Worm (Caenorhabditis elegans): ENCODE data around the gene str-92.

The str-92 gene

ce11 chrV:17676553-17676952 is at the start of gene str-92:
Gene str-92, minus strand, starts transcription at chrV:17676653.
- no peak for TF ChIP-seq elt-1 (tag; optimal IDR thresholded peaks at IDR 0.05)
- TF ChIP-seq unc-62 (GFP tag; optimal IDR thresholded peaks at IDR 0.05) = no peak
- no peak for TF ChIP-seq nhr-12 (tag; optimal IDR thresholded peaks at IDR 0.05)
- no peak for TF ChIP-seq nhr-67 (tag; optimal IDR thresholded peaks at IDR 0.05)
- no peak for TF ChIP-seq R02D3.7 (tag; optimal IDR thresholded peaks at IDR 0.05)
- TF ChIP-seq fkh-10 (GFP tag; optimal IDR thresholded peaks at IDR 0.05) = no peak
- TF ChIP-seq fos-1 (tag; optimal IDR thresholded peaks at IDR 0.05) = no peak
- TF ChIP-seq elt-2 (tag; optimal IDR thresholded peaks at IDR 0.05) = no peak
- TF ChIP-seq ceh-16 (tag; optimal IDR thresholded peaks at IDR 0.05) = no peak
- no peak for TF ChIP-seq lin-39 (tag; optimal IDR thresholded peaks at IDR 0.05)
- TF ChIP-seq ceh-9 (tag; optimal IDR thresholded peaks at IDR 0.05) = no peak
- no peak for TF ChIP-seq ceh-82 (tag; optimal IDR thresholded peaks at IDR 0.05)

- TF ChIP-seq ceh-9 (tag; optimal IDR thresholded peaks at IDR 0.05) = no peak
- no peak for TF ChIP-seq elt-1 (tag; optimal IDR thresholded peaks at IDR 0.05)
- TF ChIP-seq zag-1 (tag; optimal IDR thresholded peaks at IDR 0.05) = no peak
- no peak for TF ChIP-seq lin-15B (tag; optimal IDR thresholded peaks at IDR 0.05)
- no peak for TF ChIP-seq ZK546.5 (tag; optimal IDR thresholded peaks at IDR 0.05)
- no peak for TF ChIP-seq elt-3 (tag; optimal IDR thresholded peaks at IDR 0.05)
- TF ChIP-seq lin-39 (tag; optimal IDR thresholded peaks at IDR 0.05) = no peak
- TF ChIP-seq elt-2 (tag; optimal IDR thresholded peaks at IDR 0.05) = no peak
Observed at ce11 chrV:17724704-17725103, 48.3 kb upstream of the str-92 start, which contains the start of gene fat-5. Gene fat-5, plus strand, starts transcription at chrV:17725004.

- TF ChIP-seq pqm-1 (tag; optimal IDR thresholded peaks at IDR 0.05) (peak; percentile 58), tbx-2 (tag; optimal IDR thresholded peaks at IDR 0.05) (no peak), nhr-23 (tag; optimal IDR thresholded peaks at IDR 0.05) (peak; percentile 8), snpc-4 (tag; optimal IDR thresholded peaks at IDR 0.05) (no peak), unc-62 (GFP tag; optimal IDR thresholded peaks at IDR 0.05) (no peak), ZK546.5 (tag; optimal IDR thresholded peaks at IDR 0.05) (no peak), egl-27 (tag; optimal IDR thresholded peaks at IDR 0.05) (no peak), pha-4 (tag; optimal IDR thresholded peaks at IDR 0.05) (peak; percentile 20), lin-39 (tag; optimal IDR thresholded peaks at IDR 0.05) (no peak), ceh-28 (tag; optimal IDR thresholded peaks at IDR 0.05) (no peak), elt-2 (tag; optimal IDR thresholded peaks at IDR 0.05) (peak; percentile 52), ceh-82 (tag; optimal IDR thresholded peaks at IDR 0.05) (no peak), ceh-16 (tag; optimal IDR thresholded peaks at IDR 0.05) (no peak), fkh-2 (tag; optimal IDR thresholded peaks at IDR 0.05) (no peak), nhr-43 (tag; optimal IDR thresholded peaks at IDR 0.05; ENCODE audit: poor library complexity, severe bottlenecking) (no peak), lsy-12 (tag; optimal IDR thresholded peaks at IDR 0.05) (no peak), elt-3 (tag; optimal IDR thresholded peaks at IDR 0.05) (no peak), ztf-11 (tag; optimal IDR thresholded peaks at IDR 0.05) (no peak), nhr-11 (tag; optimal IDR thresholded peaks at IDR 0.05) (no peak), hmg-11 (tag; optimal IDR thresholded peaks at IDR 0.05) (no peak), ztf-4 (tag; optimal IDR thresholded peaks at IDR 0.05) (no peak), nhr-28 (tag; optimal IDR thresholded peaks at IDR 0.05) (no peak), lin-15B (tag; optimal IDR thresholded peaks at IDR 0.05) (no peak), eor-1 (tag; optimal IDR thresholded peaks at IDR 0.05) (no peak), nhr-237 (tag; optimal IDR thresholded peaks at IDR 0.05) (no peak), daf-12 (tag; optimal IDR thresholded peaks at IDR 0.05) (no peak), mdl-1 (tag; optimal IDR thresholded peaks at IDR 0.05) (no peak), zag-1 (tag; optimal IDR thresholded peaks at IDR 0.05) (no peak), fkh-10 (GFP tag; optimal IDR thresholded peaks at IDR 0.05) (no peak)
Observed at ce11 chrV:17723142-17723781, 46.8 kb upstream of the str-92 start.

ce11 chrV:17722553-17722952 is 46.1 kb upstream of the str-92 start:
- TF ChIP-seq lsy-12 (tag; optimal IDR thresholded peaks at IDR 0.05) (no peak), nhr-28 (tag; optimal IDR thresholded peaks at IDR 0.05) (no peak), mml-1 (tag; optimal IDR thresholded peaks at IDR 0.05) (no peak), elt-2 (tag; optimal IDR thresholded peaks at IDR 0.05) (no peak), fkh-2 (tag; optimal IDR thresholded peaks at IDR 0.05) (no peak), fos-1 (tag; optimal IDR thresholded peaks at IDR 0.05) (no peak), tbx-2 (tag; optimal IDR thresholded peaks at IDR 0.05) (no peak), R02D3.7 (tag; optimal IDR thresholded peaks at IDR 0.05) (no peak), pqm-1 (tag; optimal IDR thresholded peaks at IDR 0.05) (no peak), jun-1 (tag; optimal IDR thresholded peaks at IDR 0.05) (no peak), aly-2 (tag; optimal IDR thresholded peaks at IDR 0.05) (no peak), unc-39 (tag; optimal IDR thresholded peaks at IDR 0.05) (no peak), sea-2 (GFP tag; optimal IDR thresholded peaks at IDR 0.05) (no peak), ceh-82 (tag; optimal IDR thresholded peaks at IDR 0.05) (no peak)
